Worm (Caenorhabditis elegans): ENCODE measurements around the gene F35D2.2.

DNA sequence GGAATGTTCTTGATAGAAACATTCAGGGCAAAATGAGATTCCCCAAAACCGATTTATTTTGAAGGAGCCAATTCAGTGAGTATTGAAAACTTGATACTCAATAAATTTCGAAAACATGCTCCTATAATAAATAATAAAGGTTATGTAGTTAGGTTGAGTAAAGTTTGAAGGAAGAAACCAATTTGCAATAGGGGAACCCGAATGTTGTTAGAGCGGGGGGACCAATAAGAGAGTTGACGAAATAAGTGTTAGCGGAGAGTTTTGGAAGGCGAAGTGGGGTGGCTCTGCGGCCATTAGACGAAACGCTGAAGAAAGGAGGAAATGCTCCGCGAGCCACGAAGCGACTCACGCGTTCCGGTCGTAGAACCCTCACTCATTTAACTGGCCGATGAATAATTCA lies 50.8 kb downstream of the F35D2.2 start:
- TF ChIP-seq elt-1 (tag; optimal IDR thresholded peaks at IDR 0.05; ENCODE audit: borderline replicate concordance, insufficient read depth) (no peak), ztf-11 (tag; optimal IDR thresholded peaks at IDR 0.05) (no peak), pha-4 (tag; optimal IDR thresholded peaks at IDR 0.05) (no peak), lin-13 (tag; optimal IDR thresholded peaks at IDR 0.05) (no peak), unc-39 (tag; optimal IDR thresholded peaks at IDR 0.05) (no peak), nhr-237 (tag; optimal IDR thresholded peaks at IDR 0.05) (no peak), nhr-76 (tag; optimal IDR thresholded peaks at IDR 0.05) (no peak), nhr-12 (tag; optimal IDR thresholded peaks at IDR 0.05) (no peak), lsy-2 (tag; optimal IDR thresholded peaks at IDR 0.05) (no peak), drap-1 (GFP tag; optimal IDR thresholded peaks at IDR 0.05) (no peak), snpc-4 (tag; optimal IDR thresholded peaks at IDR 0.05) (no peak)

Measured in whole organism, mixed stage, embryonic.